Worm (Caenorhabditis elegans) whole organism, L1 larva: ENCODE measurements around the gene K08D8.12.

Source experiments
- F16B12.6 ChIP-seq: fragments of 150-350 bp; optimal IDR thresholded peaks from 2 replicates; lab custom pipeline; 2014; ENCODE audit warnings: missing biosample characterization, missing genetic modification characterization
- ces-1 ChIP-seq: fragments of 150-350 bp; optimal IDR thresholded peaks from 2 replicates; lab custom pipeline; 2014; ENCODE audit warnings: missing biosample characterization, missing genetic modification reagents, missing genetic modification characterization
- grh-1 ChIP-seq: fragments of 200-800 bp; sonication (Bioruptor generic); IDR thresholded peaks from 2 replicates; pipeline ENCODE4 v1.3.6; 2022; ENCODE audit warnings: missing genetic modification reagents, missing genetic modification characterization, missing compliant biosample characterization
- jun-1 ChIP-seq: fragments of 150-350 bp; optimal IDR thresholded peaks from 2 replicates; lab custom pipeline; 2014; ENCODE audit warnings: missing biosample characterization, missing genetic modification reagents, missing genetic modification characterization
- lin-35 ChIP-seq, 2 experiments: fragments of 150-350 bp; optimal IDR thresholded peaks; 2 replicates each; lab custom pipeline; 2014; ENCODE audit warnings: missing biosample characterization in 2 of 2, missing genetic modification characterization in 2 of 2, missing genetic modification reagents in 2 of 2
- mab-9 ChIP-seq: fragments of 200-800 bp; sonication (Bioruptor generic); IDR thresholded peaks from 2 replicates; pipeline ENCODE4 v1.3.6; 2022; ENCODE audit warnings: missing genetic modification reagents, missing genetic modification characterization, missing compliant biosample characterization
- mdl-1 ChIP-seq, 2 experiments: fragments of 150-350 bp; optimal IDR thresholded peaks; 2 replicates each; lab custom pipeline; 2014 to 2017; ENCODE audit warnings: missing biosample characterization in 2 of 2, missing genetic modification characterization in 2 of 2, inconsistent platforms in 1 of 2
- nhr-19 ChIP-seq: fragments of 200-800 bp; sonication (Bioruptor generic); conservative IDR thresholded peaks from 2 replicates; pipeline ENCODE4 v1.3.6; 2022; ENCODE audit warnings: missing genetic modification characterization, missing compliant biosample characterization
- nhr-77 ChIP-seq: fragments of 150-350 bp; optimal IDR thresholded peaks from 2 replicates; lab custom pipeline; 2014; ENCODE audit warnings: missing biosample characterization, missing genetic modification characterization
- nhr-90 ChIP-seq: sonication (generic microtip); optimal IDR thresholded peaks from 2 replicates; lab custom pipeline; 2016; ENCODE audit warnings: mild to moderate bottlenecking, missing genetic modification characterization, missing compliant biosample characterization; ENCODE audit not compliant: poor library complexity
- tbx-2 ChIP-seq: sonication (generic microtip); optimal IDR thresholded peaks from 2 replicates; lab custom pipeline; 2016; ENCODE audit warnings: missing genetic modification characterization, missing compliant biosample characterization
- unc-30 ChIP-seq: sonication (generic microtip); optimal IDR thresholded peaks from 2 replicates; lab custom pipeline; 2017; ENCODE audit warnings: missing biosample characterization, missing genetic modification characterization
- unc-86 ChIP-seq: sonication (generic microtip); optimal IDR thresholded peaks from 2 replicates; lab custom pipeline; 2016; ENCODE audit warnings: missing genetic modification characterization, missing compliant biosample characterization
- zag-1 ChIP-seq: fragments of 150-350 bp; optimal IDR thresholded peaks from 2 replicates; lab custom pipeline; 2014; ENCODE audit warnings: missing biosample characterization, missing genetic modification characterization

Gene K08D8.12

ce11 chrIV:12942633-12943032, 49.4 kb downstream of the K08D8.12 start, which contains the start of gene dct-19:
dct-19 (plus strand) TSS chrIV:12942933.
- TF ChIP-seq unc-30 (tag; lab: Kevin White, UChicago) (no peak), F16B12.6 (tag; lab: Kevin White, UChicago) (no peak), nhr-77 (tag; lab: Kevin White, UChicago) (no peak), mdl-1 (tag; optimal IDR thresholded peaks at IDR 0.05; lab: Kevin White, UChicago) (no peak), nhr-19 (GFP tag; lab: Robert Waterston, UW) (no peak), lin-35 (GFP tag; optimal IDR thresholded peaks at IDR 0.05; lab: Kevin White, UChicago) (no peak), zag-1 (tag; lab: Kevin White, UChicago) (no peak), grh-1 (no peak), tbx-2 (tag; lab: Kevin White, UChicago) (no peak), nhr-90 (tag; lab: Kevin White, UChicago) (no peak), jun-1 (no peak), ces-1 (GFP tag; lab: Kevin White, UChicago) (no peak), unc-86 (tag; lab: Kevin White, UChicago) (no peak), mab-9 (GFP tag; lab: Robert Waterston, UW) (no peak)
- TF ChIP-seq, all 84 proteins: peak for 0
